Fruit fly (Drosophila melanogaster) whole organism, prepupa: ENCODE data around the gene HipHop.

Experiments used
- Blimp-1 ChIP-seq: fragments of 200-800 bp; sonication (Bioruptor generic); optimal IDR thresholded peaks from 3 replicates; lab custom pipeline; 2017; ENCODE audit warnings: missing biosample characterization, missing genetic modification characterization, mild to moderate bottlenecking, moderate library complexity, missing genetic modification reagents
- cyc ChIP-seq: fragments of 200-800 bp; sonication (Bioruptor generic); optimal IDR thresholded peaks from 3 replicates; lab custom pipeline; 2016; ENCODE audit warnings: missing biosample characterization, missing genetic modification characterization

dm6 chr3L:18816176-18816575, 4.8 kb upstream of the HipHop start:
- no peak for TF ChIP-seq cyc (GFP tag; lab: Kevin White, UChicago)
- TF ChIP-seq Blimp-1 (GFP tag; lab: Kevin White, UChicago) = no peak
